Worm (Caenorhabditis elegans) whole organism, mixed stage, embryonic: ENCODE results near the gene R09B5.11.

Source experiments
- cnd-1 ChIP-seq: fragments of 200-800 bp; sonication (Bioruptor generic); optimal IDR thresholded peaks from 2 replicates; lab custom pipeline; 2018; ENCODE audit warnings: mild to moderate bottlenecking, missing genetic modification characterization, missing compliant biosample characterization
- flh-1 ChIP-seq: fragments of 200-800 bp; sonication (Bioruptor generic); optimal IDR thresholded peaks from 2 replicates; lab custom pipeline; 2018; ENCODE audit warnings: mild to moderate bottlenecking, missing genetic modification characterization, moderate library complexity, missing compliant biosample characterization
- mls-2 ChIP-seq: sonication (generic microtip); optimal IDR thresholded peaks from 2 replicates; lab custom pipeline; 2016; ENCODE audit warnings: mild to moderate bottlenecking, missing genetic modification characterization, moderate library complexity, missing compliant biosample characterization

ce11 chrV:1433419-1433765, 5.6 kb upstream of the R09B5.11 start:
- TF ChIP-seq cnd-1 (no peak), flh-1 (GFP tag; lab: Kevin White, UChicago) (no peak), mls-2 (tag; lab: Kevin White, UChicago) (no peak)
